Worm (Caenorhabditis elegans) whole organism, L2 larva: ENCODE measurements around the gene pqn-63.

Experiments
- aly-2 ChIP-seq: fragments of 150-350 bp; optimal IDR thresholded peaks from 2 replicates; lab custom pipeline; 2014; ENCODE audit warnings: missing biosample characterization, missing genetic modification characterization
- ama-1 ChIP-seq: fragments of 150-350 bp; optimal IDR thresholded peaks from 2 replicates; lab custom pipeline; 2018; ENCODE audit warnings: inconsistent platforms
- egl-27 ChIP-seq: sonication (generic microtip); optimal IDR thresholded peaks from 3 replicates; lab custom pipeline; 2017; ENCODE audit warnings: missing biosample characterization, missing genetic modification reagents, missing genetic modification characterization
- elt-1 ChIP-seq: fragments of 150-350 bp; optimal IDR thresholded peaks from 2 replicates; lab custom pipeline; 2014; ENCODE audit warnings: missing biosample characterization, missing genetic modification characterization
- fos-1 ChIP-seq: fragments of 150-350 bp; optimal IDR thresholded peaks from 2 replicates; lab custom pipeline; 2014; ENCODE audit warnings: missing biosample characterization, missing genetic modification characterization
- lsy-2 ChIP-seq, 2 experiments: fragments of 150-350 bp in 1 of 2; sonication (generic microtip) in 1 of 2; optimal IDR thresholded peaks; 2 replicates each; lab custom pipeline; 2014 to 2017; ENCODE audit warnings: missing biosample characterization in 2 of 2, missing genetic modification characterization in 2 of 2
- skn-1 ChIP-seq: sonication (generic microtip); optimal IDR thresholded peaks from 2 replicates; lab custom pipeline; 2017; ENCODE audit warnings: missing biosample characterization, missing genetic modification characterization
- snpc-4 ChIP-seq: fragments of 150-350 bp; optimal IDR thresholded peaks from 2 replicates; lab custom pipeline; 2014; ENCODE audit warnings: missing biosample characterization, missing genetic modification characterization
- unc-55 ChIP-seq: fragments of 150-350 bp; sonication (generic microtip); optimal IDR thresholded peaks from 3 replicates; lab custom pipeline; 2014; ENCODE audit warnings: missing biosample characterization, missing genetic modification reagents, missing genetic modification characterization
- unc-62 ChIP-seq: fragments of 150-350 bp; optimal IDR thresholded peaks from 2 replicates; lab custom pipeline; 2014; ENCODE audit warnings: missing biosample characterization, missing genetic modification reagents, missing genetic modification characterization
- ztf-1 ChIP-seq: fragments of 200-800 bp; sonication (Bioruptor generic); conservative IDR thresholded peaks from 2 replicates; pipeline ENCODE4 v1.3.6; 2022; ENCODE audit warnings: missing genetic modification characterization, missing compliant biosample characterization

ce11 chrV:9645507-9645906, 29.7 kb downstream of the pqn-63 start, which contains the start of the genes atl-1 and hcp-2:
- TF ChIP-seq fos-1: no peak
- no peak for TF ChIP-seq unc-62 (GFP tag; lab: Kevin White, UChicago)
- TF ChIP-seq ama-1 (lab: Kevin White, UChicago): no peak
- no peak for TF ChIP-seq snpc-4 (tag; lab: Kevin White, UChicago)
- no peak for TF ChIP-seq elt-1
- no peak for TF ChIP-seq lsy-2 (tag; optimal IDR thresholded peaks at IDR 0.05; lab: Kevin White, UChicago)
- TF ChIP-seq skn-1 (tag; lab: Kevin White, UChicago): no peak
- TF ChIP-seq unc-55: no peak
- no peak for TF ChIP-seq ztf-1 (GFP tag; lab: Robert Waterston, UW)
- no peak for TF ChIP-seq egl-27 (tag; lab: Kevin White, UChicago)
- no peak for TF ChIP-seq aly-2 (tag; lab: Kevin White, UChicago)
